Worm (Caenorhabditis elegans) whole organism, L4 larva: ENCODE measurements around the gene R13D7.2.
A peak's percentile ranks its signal among the peaks of the same experiment; 100 is the strongest.

ENCODE experiments used
- D1046.2 ChIP-seq: fragments of 200-800 bp; sonication (Bioruptor generic); IDR thresholded peaks from 2 replicates; pipeline ENCODE4 v1.3.6; 2022; ENCODE audit warnings: missing genetic modification characterization, missing compliant biosample characterization
- F10B5.3 ChIP-seq: sonication (generic microtip); optimal IDR thresholded peaks from 2 replicates; lab custom pipeline; 2016; ENCODE audit warnings: mild to moderate bottlenecking, missing genetic modification characterization, missing compliant biosample characterization
- F37D6.2 ChIP-seq: sonication (generic microtip); optimal IDR thresholded peaks from 2 replicates; lab custom pipeline; 2016; ENCODE audit warnings: mild to moderate bottlenecking, missing genetic modification characterization, missing compliant biosample characterization
- T20F7.1 ChIP-seq: fragments of 200-800 bp; sonication (Bioruptor generic); optimal IDR thresholded peaks from 2 replicates; lab custom pipeline; 2018; ENCODE audit warnings: mild to moderate bottlenecking, missing genetic modification characterization, missing compliant biosample characterization
- Y105C5A.15 ChIP-seq: fragments of 200-800 bp; sonication (Bioruptor generic); IDR thresholded peaks from 2 replicates; pipeline ENCODE4 v1.3.6; 2022; ENCODE audit warnings: missing genetic modification characterization, missing compliant biosample characterization
- Y48G9A.11 ChIP-seq: fragments of 200-800 bp; sonication (Bioruptor generic); IDR thresholded peaks from 2 replicates; pipeline ENCODE4 v1.3.6; 2022; ENCODE audit warnings: missing genetic modification reagents, missing genetic modification characterization, missing compliant biosample characterization
- Y5F2A.4 ChIP-seq: fragments of 200-800 bp; sonication (Bioruptor generic); optimal IDR thresholded peaks from 2 replicates; lab custom pipeline; 2018; ENCODE audit warnings: mild to moderate bottlenecking, missing genetic modification characterization, missing compliant biosample characterization
- Y75B8A.6 ChIP-seq: fragments of 200-800 bp; sonication (Bioruptor generic); IDR thresholded peaks from 2 replicates; pipeline ENCODE4 v1.3.6; 2022; ENCODE audit warnings: missing genetic modification reagents, missing genetic modification characterization, missing compliant biosample characterization
- ZK546.5 ChIP-seq, 2 experiments: sonication (generic microtip); optimal IDR thresholded peaks; 2 replicates each; lab custom pipeline; 2017; ENCODE audit warnings: missing biosample characterization in 2 of 2, missing genetic modification characterization in 2 of 2
- aha-1 ChIP-seq: fragments of 150-350 bp; peaks from one replicate; lab custom pipeline; 2014; ENCODE audit warnings: missing biosample characterization, missing genetic modification characterization
- aly-2 ChIP-seq: sonication (generic microtip); optimal IDR thresholded peaks from 2 replicates; lab custom pipeline; 2018; ENCODE audit warnings: missing biosample characterization, missing genetic modification characterization
- arid-1 ChIP-seq: fragments of 200-800 bp; sonication (Bioruptor generic); conservative IDR thresholded peaks from 2 replicates; pipeline ENCODE4 v1.3.6; 2022; ENCODE audit warnings: missing genetic modification reagents, missing genetic modification characterization, missing compliant biosample characterization
- ceh-28 ChIP-seq: fragments of 150-350 bp; optimal IDR thresholded peaks from 2 replicates; lab custom pipeline; 2014; ENCODE audit warnings: missing biosample characterization, missing genetic modification reagents, missing genetic modification characterization
- ceh-62 ChIP-seq: sonication (generic microtip); optimal IDR thresholded peaks from 2 replicates; lab custom pipeline; 2017; ENCODE audit warnings: missing biosample characterization, missing genetic modification characterization
- ceh-82 ChIP-seq: sonication (generic microtip); optimal IDR thresholded peaks from 2 replicates; lab custom pipeline; 2017; ENCODE audit warnings: missing biosample characterization, missing genetic modification characterization
- ces-1 ChIP-seq: fragments of 150-350 bp; sonication (generic microtip); optimal IDR thresholded peaks from 4 replicates; lab custom pipeline; 2014; ENCODE audit warnings: missing biosample characterization, missing genetic modification reagents, missing genetic modification characterization
- ctbp-1 ChIP-seq: fragments of 200-800 bp; sonication (Bioruptor generic); IDR thresholded peaks from 2 replicates; pipeline ENCODE4 v1.3.6; 2022; ENCODE audit warnings: missing genetic modification reagents, missing genetic modification characterization, missing compliant biosample characterization
- daf-16 ChIP-seq, 3 experiments: sonication (generic microtip); optimal IDR thresholded peaks; 2 replicates each; lab custom pipeline; 2016 to 2017; ENCODE audit warnings: missing genetic modification characterization in 3 of 3, missing genetic modification reagents in 3 of 3, mild to moderate bottlenecking in 2 of 3, missing compliant biosample characterization in 2 of 3, missing biosample characterization in 1 of 3, moderate library complexity in 1 of 3
- daf-8 ChIP-seq: fragments of 200-800 bp; sonication (Bioruptor generic); IDR thresholded peaks from 2 replicates; pipeline ENCODE4 v1.3.6; 2022; ENCODE audit warnings: missing genetic modification characterization, missing compliant biosample characterization
- dmd-6 ChIP-seq: fragments of 200-800 bp; sonication (Bioruptor generic); IDR thresholded peaks from 2 replicates; pipeline ENCODE4 v1.3.6; 2022; ENCODE audit warnings: missing genetic modification reagents, missing genetic modification characterization, missing compliant biosample characterization
- dmd-9 ChIP-seq: fragments of 200-800 bp; sonication (Bioruptor generic); IDR thresholded peaks from 2 replicates; pipeline ENCODE4 v1.3.6; 2022; ENCODE audit warnings: missing genetic modification reagents, missing genetic modification characterization, missing compliant biosample characterization
- dpl-1 ChIP-seq: fragments of 150-350 bp; optimal IDR thresholded peaks from 2 replicates; lab custom pipeline; 2014; ENCODE audit warnings: missing biosample characterization, missing genetic modification reagents, missing genetic modification characterization
- duxl-1 ChIP-seq: sonication (generic microtip); optimal IDR thresholded peaks from 2 replicates; lab custom pipeline; 2016; ENCODE audit warnings: mild to moderate bottlenecking, missing genetic modification characterization, moderate library complexity, missing compliant biosample characterization; ENCODE audit not compliant: poor library complexity
- egl-43 ChIP-seq: fragments of 200-800 bp; sonication (Bioruptor generic); IDR thresholded peaks from 2 replicates; pipeline ENCODE4 v1.3.6; 2022; ENCODE audit warnings: missing genetic modification reagents, missing genetic modification characterization, missing compliant biosample characterization
- fkh-10 ChIP-seq: fragments of 150-350 bp; optimal IDR thresholded peaks from 2 replicates; lab custom pipeline; 2014; ENCODE audit warnings: missing biosample characterization, missing genetic modification reagents, missing genetic modification characterization
- fos-1 ChIP-seq: fragments of 150-350 bp; optimal IDR thresholded peaks from 2 replicates; lab custom pipeline; 2014; ENCODE audit warnings: missing biosample characterization, missing genetic modification characterization
- hlh-11 ChIP-seq: fragments of 200-800 bp; sonication (Bioruptor generic); optimal IDR thresholded peaks from 2 replicates; lab custom pipeline; 2018; ENCODE audit warnings: mild to moderate bottlenecking, missing genetic modification characterization, missing compliant biosample characterization
- jun-1 ChIP-seq: fragments of 150-350 bp; optimal IDR thresholded peaks from 2 replicates; lab custom pipeline; 2014; ENCODE audit warnings: missing biosample characterization, missing genetic modification reagents, missing genetic modification characterization
- lim-7 ChIP-seq: fragments of 200-800 bp; sonication (Bioruptor generic); IDR thresholded peaks from 2 replicates; pipeline ENCODE4 v1.3.6; 2022; ENCODE audit warnings: missing genetic modification characterization, missing compliant biosample characterization
- lin-1 ChIP-seq: fragments of 200-800 bp; sonication (Bioruptor generic); IDR thresholded peaks from 2 replicates; pipeline ENCODE4 v1.3.6; 2022; ENCODE audit warnings: missing genetic modification reagents, missing genetic modification characterization, missing compliant biosample characterization
- lin-15B ChIP-seq: fragments of 150-350 bp; sonication (generic microtip); optimal IDR thresholded peaks from 3 replicates; lab custom pipeline; 2014; ENCODE audit warnings: missing biosample characterization, missing genetic modification characterization
- lin-29 ChIP-seq: fragments of 200-800 bp; sonication (Bioruptor generic); IDR thresholded peaks from 2 replicates; pipeline ENCODE4 v1.3.6; 2022; ENCODE audit warnings: missing genetic modification reagents, missing genetic modification characterization, missing compliant biosample characterization
- lir-3 ChIP-seq: sonication (generic microtip); optimal IDR thresholded peaks from 2 replicates; lab custom pipeline; 2016; ENCODE audit warnings: mild to moderate bottlenecking, missing genetic modification characterization, missing compliant biosample characterization
- madf-5 ChIP-seq, 2 experiments: fragments of 200-800 bp; sonication (Bioruptor generic); IDR thresholded peaks; 2 replicates each; pipeline ENCODE4 v1.3.6; 2022; ENCODE audit warnings: missing compliant biosample characterization in 2 of 2, missing genetic modification characterization in 2 of 2
- madf-9 ChIP-seq: fragments of 200-800 bp; sonication (Bioruptor generic); conservative IDR thresholded peaks from 2 replicates; pipeline ENCODE4 v1.3.6; 2022; ENCODE audit warnings: missing genetic modification reagents, missing genetic modification characterization, missing compliant biosample characterization
- mdt-29 ChIP-seq: fragments of 200-800 bp; sonication (Bioruptor generic); IDR thresholded peaks from 2 replicates; pipeline ENCODE4 v1.3.6; 2022; ENCODE audit warnings: missing genetic modification reagents, missing genetic modification characterization, missing compliant biosample characterization
- nhr-11 ChIP-seq: fragments of 150-350 bp; optimal IDR thresholded peaks from 2 replicates; lab custom pipeline; 2014; ENCODE audit warnings: missing biosample characterization, missing genetic modification characterization
- nhr-111 ChIP-seq: fragments of 200-800 bp; sonication (Bioruptor generic); optimal IDR thresholded peaks from 2 replicates; lab custom pipeline; 2018; ENCODE audit warnings: mild to moderate bottlenecking, missing genetic modification characterization, missing compliant biosample characterization
- nhr-237 ChIP-seq: sonication (generic microtip); optimal IDR thresholded peaks from 2 replicates; lab custom pipeline; 2017; ENCODE audit warnings: missing biosample characterization, missing genetic modification characterization
- nhr-25 ChIP-seq: sonication (generic microtip); optimal IDR thresholded peaks from 2 replicates; lab custom pipeline; 2017; ENCODE audit warnings: missing genetic modification characterization, mild to moderate bottlenecking, missing compliant biosample characterization, antibody characterized with exemption, moderate library complexity, borderline replicate concordance; ENCODE audit not compliant: insufficient read depth
- nhr-28 ChIP-seq: fragments of 150-350 bp; optimal IDR thresholded peaks from 2 replicates; lab custom pipeline; 2014; ENCODE audit warnings: missing biosample characterization, missing genetic modification characterization
- nhr-42 ChIP-seq: fragments of 200-800 bp; sonication (Bioruptor generic); IDR thresholded peaks from 2 replicates; pipeline ENCODE4 v1.3.6; 2022; ENCODE audit warnings: missing genetic modification characterization, missing compliant biosample characterization
- nhr-76 ChIP-seq: fragments of 150-350 bp; optimal IDR thresholded peaks from 2 replicates; lab custom pipeline; 2014; ENCODE audit warnings: missing biosample characterization, missing genetic modification characterization
- pqm-1 ChIP-seq: sonication (generic microtip); optimal IDR thresholded peaks from 2 replicates; lab custom pipeline; 2017; ENCODE audit warnings: missing biosample characterization, missing genetic modification characterization
- saeg-2 ChIP-seq: fragments of 200-800 bp; sonication (Bioruptor generic); IDR thresholded peaks from 2 replicates; pipeline ENCODE4 v1.3.6; 2022; ENCODE audit warnings: missing genetic modification reagents, missing genetic modification characterization, missing compliant biosample characterization
- skn-1 ChIP-seq: fragments of 150-350 bp; optimal IDR thresholded peaks from 2 replicates; lab custom pipeline; 2014; ENCODE audit warnings: missing biosample characterization, missing genetic modification characterization
- tra-1 ChIP-seq: fragments of 200-800 bp; sonication (Bioruptor generic); IDR thresholded peaks from 2 replicates; pipeline ENCODE4 v1.3.6; 2022; ENCODE audit warnings: missing genetic modification reagents, missing genetic modification characterization, missing compliant biosample characterization
- vab-7 ChIP-seq: fragments of 200-800 bp; sonication (Bioruptor generic); IDR thresholded peaks from 2 replicates; pipeline ENCODE4 v1.3.6; 2022; ENCODE audit warnings: missing genetic modification reagents, missing genetic modification characterization, missing compliant biosample characterization
- zfp-2 ChIP-seq: sonication (generic microtip); optimal IDR thresholded peaks from 2 replicates; lab custom pipeline; 2016; ENCODE audit warnings: mild to moderate bottlenecking, missing genetic modification characterization, missing compliant biosample characterization
- zip-2 ChIP-seq: fragments of 150-350 bp; optimal IDR thresholded peaks from 2 replicates; lab custom pipeline; 2014; ENCODE audit warnings: missing biosample characterization, missing genetic modification characterization
- ztf-11 ChIP-seq: fragments of 150-350 bp; optimal IDR thresholded peaks from 2 replicates; lab custom pipeline; 2014; ENCODE audit warnings: missing biosample characterization, missing genetic modification characterization
- ztf-7 ChIP-seq: fragments of 150-350 bp; optimal IDR thresholded peaks from 2 replicates; lab custom pipeline; 2014; ENCODE audit warnings: missing biosample characterization, missing genetic modification characterization

The R13D7.2 gene

DNA sequence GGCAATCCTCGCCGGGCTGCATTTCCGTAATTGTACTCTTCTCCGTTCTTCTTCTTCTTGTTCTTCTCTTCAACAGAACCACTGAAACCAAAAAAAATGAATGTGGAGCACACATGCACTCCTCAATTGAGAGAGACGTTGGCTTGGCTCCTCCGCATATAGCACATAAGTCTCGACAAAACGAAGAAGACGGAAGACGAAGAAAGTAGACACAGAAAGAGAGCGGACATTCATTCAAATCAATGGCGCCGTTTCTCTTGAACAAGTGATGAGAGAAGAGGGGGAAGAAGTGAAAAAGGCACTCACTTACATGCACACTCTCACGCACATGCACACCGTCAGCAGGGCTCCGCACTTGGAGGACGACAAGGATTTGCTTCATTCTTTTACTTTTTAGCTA is 27.8 kb downstream of the R13D7.2 start, which contains the start of gene F25E5.9 (continued):
- TF ChIP-seq lin-29 (no peak), nhr-111 (GFP tag; lab: Kevin White, UChicago) (no peak), lin-1 (GFP tag; lab: Robert Waterston, UW) (no peak), ztf-11 (no peak), dpl-1 (GFP tag; lab: Kevin White, UChicago) (no peak), skn-1 (no peak), aly-2 (tag; lab: Kevin White, UChicago) (no peak), Y75B8A.6 (GFP tag; lab: Robert Waterston, UW) (no peak), nhr-237 (no peak), ceh-82 (tag; lab: Kevin White, UChicago) (no peak), ZK546.5 (tag; optimal IDR thresholded peaks at IDR 0.05; lab: Kevin White, UChicago) (no peak), hlh-11 (peak; percentile 7), pqm-1 (tag; lab: Kevin White, UChicago) (no peak), ceh-28 (no peak), F37D6.2 (tag; lab: Kevin White, UChicago) (no peak), F10B5.3 (tag; lab: Kevin White, UChicago) (no peak), tra-1 (GFP tag; lab: Robert Waterston, UW) (0 out of 2 replicates have a peak, but pooled peaks have one; percentile 11), mdt-29 (no peak), nhr-42 (GFP tag; lab: Robert Waterston, UW) (no peak), ztf-7 (tag; lab: Kevin White, UChicago) (no peak), fkh-10 (GFP tag; lab: Kevin White, UChicago) (peak; percentile 29), D1046.2 (GFP tag; lab: Robert Waterston, UW) (0 out of 2 replicates have a peak, but pooled peaks have one; percentile 40), madf-5 (GFP tag; IDR thresholded peaks at IDR 0.05; lab: Robert Waterston, UW) (no peak), lin-15B (tag; lab: Kevin White, UChicago) (no peak), jun-1 (no peak), lir-3 (tag; lab: Kevin White, UChicago) (no peak), vab-7 (GFP tag; lab: Robert Waterston, UW) (0 out of 2 replicates have a peak, but pooled peaks have one; percentile 6), arid-1 (GFP tag; lab: Robert Waterston, UW) (no peak), saeg-2 (GFP tag; lab: Robert Waterston, UW) (0 out of 2 replicates have a peak, but pooled peaks have one; percentile 34), daf-16 (GFP tag; optimal IDR thresholded peaks at IDR 0.05; lab: Kevin White, UChicago) (no peak), daf-16 (tag; optimal IDR thresholded peaks at IDR 0.05; lab: Kevin White, UChicago) (no peak), zip-2 (tag; lab: Kevin White, UChicago) (no peak), fos-1 (tag; lab: Kevin White, UChicago) (no peak), ctbp-1 (GFP tag; lab: Robert Waterston, UW) (peak; percentile 61), aha-1 (tag; lab: Kevin White, UChicago) (no peak), zfp-2 (tag; lab: Kevin White, UChicago) (no peak), daf-8 (GFP tag; lab: Robert Waterston, UW) (no peak), dmd-9 (GFP tag; lab: Robert Waterston, UW) (no peak), nhr-25 (tag; lab: Kevin White, UChicago) (no peak), Y105C5A.15 (GFP tag; lab: Robert Waterston, UW) (no peak), ceh-62 (no peak), egl-43 (GFP tag; lab: Robert Waterston, UW) (peak; percentile 72; the same call in 1 of the 2 replicates), lim-7 (GFP tag; lab: Robert Waterston, UW) (no peak), Y5F2A.4 (GFP tag; lab: Kevin White, UChicago) (no peak), dmd-6 (GFP tag; lab: Robert Waterston, UW) (no peak), ces-1 (GFP tag; lab: Kevin White, UChicago) (no peak), madf-9 (GFP tag; lab: Robert Waterston, UW) (no peak), nhr-11 (tag; lab: Kevin White, UChicago) (no peak), duxl-1 (tag; lab: Kevin White, UChicago) (peak; percentile 48), nhr-76 (tag; lab: Kevin White, UChicago) (no peak), Y48G9A.11 (GFP tag; lab: Robert Waterston, UW) (no peak), nhr-28 (no peak), T20F7.1 (GFP tag; lab: Kevin White, UChicago) (no peak)
